Worm (Caenorhabditis elegans): ENCODE results near the gene elt-7.
"Not testable (repeated sequence)": the region's sequence is repeated elsewhere in the genome, so short reads cannot be mapped to it uniquely, and the experiment has no call there.

DNA sequence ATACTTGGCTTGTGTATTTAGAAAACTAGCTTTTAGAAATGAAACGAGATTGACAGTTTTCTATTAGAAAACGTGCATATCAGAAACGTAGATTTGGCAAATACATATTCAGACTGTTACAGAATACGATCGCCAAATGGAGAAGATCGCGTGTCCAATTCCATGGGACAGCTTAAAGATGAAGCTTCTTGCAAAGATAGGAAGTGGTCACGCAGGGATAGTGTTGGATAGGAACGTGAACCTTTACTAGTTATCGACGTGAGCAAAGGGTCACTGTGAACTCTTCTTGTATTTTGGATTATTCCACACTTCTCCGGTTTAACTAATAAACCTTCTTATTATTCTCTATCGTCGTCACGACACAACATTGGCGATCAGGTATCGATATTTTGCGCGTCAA lies 9.8 kb upstream of the elt-7 start, which contains the start of gene bgnt-1.4:
- TF ChIP-seq him-1, W03F9.2 (tag; optimal IDR thresholded peaks at IDR 0.05): not testable (repeated sequence)

All from whole organism, L4/young adult.